Worm (Caenorhabditis elegans) whole organism, L4 larva: ENCODE data around the gene C36B7.3.

ENCODE experiments used
- D1046.2 ChIP-seq: fragments of 200-800 bp; sonication (Bioruptor generic); IDR thresholded peaks from 2 replicates; pipeline ENCODE4 v1.3.6; 2022; ENCODE audit warnings: missing genetic modification characterization, missing compliant biosample characterization
- F26F4.8 ChIP-seq: fragments of 200-800 bp; sonication (Bioruptor generic); conservative IDR thresholded peaks from 2 replicates; pipeline ENCODE4 v1.3.6; 2022; ENCODE audit warnings: missing genetic modification characterization, missing compliant biosample characterization
- F37D6.2 ChIP-seq: sonication (generic microtip); optimal IDR thresholded peaks from 2 replicates; lab custom pipeline; 2016; ENCODE audit warnings: mild to moderate bottlenecking, missing genetic modification characterization, missing compliant biosample characterization
- F44E2.7 ChIP-seq: fragments of 200-800 bp; sonication (Bioruptor generic); IDR thresholded peaks from 2 replicates; pipeline ENCODE4 v2.1.2; 2022; ENCODE audit warnings: missing genetic modification characterization, missing compliant biosample characterization
- F49E8.2 ChIP-seq: sonication (generic microtip); optimal IDR thresholded peaks from 2 replicates; lab custom pipeline; 2016; ENCODE audit warnings: missing compliant biosample characterization, mild to moderate bottlenecking, missing genetic modification characterization, borderline replicate concordance
- R02D3.7 ChIP-seq: fragments of 150-350 bp; sonication (generic microtip); optimal IDR thresholded peaks from 3 replicates; lab custom pipeline; 2014; ENCODE audit warnings: missing biosample characterization, missing genetic modification characterization
- T20F7.1 ChIP-seq: fragments of 200-800 bp; sonication (Bioruptor generic); optimal IDR thresholded peaks from 2 replicates; lab custom pipeline; 2018; ENCODE audit warnings: mild to moderate bottlenecking, missing genetic modification characterization, missing compliant biosample characterization
- Y105C5A.15 ChIP-seq: fragments of 200-800 bp; sonication (Bioruptor generic); IDR thresholded peaks from 2 replicates; pipeline ENCODE4 v1.3.6; 2022; ENCODE audit warnings: missing genetic modification characterization, missing compliant biosample characterization
- Y5F2A.4 ChIP-seq: fragments of 200-800 bp; sonication (Bioruptor generic); optimal IDR thresholded peaks from 2 replicates; lab custom pipeline; 2018; ENCODE audit warnings: mild to moderate bottlenecking, missing genetic modification characterization, missing compliant biosample characterization
- ZK337.2 ChIP-seq: fragments of 200-800 bp; sonication (Bioruptor generic); IDR thresholded peaks from 2 replicates; pipeline ENCODE4 v1.3.6; 2022; ENCODE audit warnings: missing genetic modification reagents, missing genetic modification characterization, missing compliant biosample characterization
- aha-1 ChIP-seq: fragments of 150-350 bp; peaks from one replicate; lab custom pipeline; 2014; ENCODE audit warnings: missing biosample characterization, missing genetic modification characterization
- aly-2 ChIP-seq: sonication (generic microtip); optimal IDR thresholded peaks from 2 replicates; lab custom pipeline; 2018; ENCODE audit warnings: missing biosample characterization, missing genetic modification characterization
- ama-1 ChIP-seq: fragments of 150-350 bp; optimal IDR thresholded peaks from 2 replicates; lab custom pipeline; 2014; ENCODE audit warnings: inconsistent platforms, mixed read lengths
- arid-1 ChIP-seq: fragments of 200-800 bp; sonication (Bioruptor generic); conservative IDR thresholded peaks from 2 replicates; pipeline ENCODE4 v1.3.6; 2022; ENCODE audit warnings: missing genetic modification reagents, missing genetic modification characterization, missing compliant biosample characterization
- attf-4 ChIP-seq: sonication (generic microtip); optimal IDR thresholded peaks from 3 replicates; lab custom pipeline; 2017; ENCODE audit warnings: missing biosample characterization, missing genetic modification characterization
- ceh-28 ChIP-seq: fragments of 150-350 bp; optimal IDR thresholded peaks from 2 replicates; lab custom pipeline; 2014; ENCODE audit warnings: missing biosample characterization, missing genetic modification reagents, missing genetic modification characterization
- ceh-62 ChIP-seq: sonication (generic microtip); optimal IDR thresholded peaks from 2 replicates; lab custom pipeline; 2017; ENCODE audit warnings: missing biosample characterization, missing genetic modification characterization
- ces-1 ChIP-seq: fragments of 150-350 bp; sonication (generic microtip); optimal IDR thresholded peaks from 4 replicates; lab custom pipeline; 2014; ENCODE audit warnings: missing biosample characterization, missing genetic modification reagents, missing genetic modification characterization
- cey-2 ChIP-seq: sonication (generic microtip); optimal IDR thresholded peaks from 3 replicates; lab custom pipeline; 2017; ENCODE audit warnings: missing genetic modification characterization, mild to moderate bottlenecking, missing compliant biosample characterization, antibody characterized with exemption, borderline replicate concordance; ENCODE audit not compliant: insufficient read depth
- daf-16 ChIP-seq, 3 experiments: sonication (generic microtip); optimal IDR thresholded peaks; 2 replicates each; lab custom pipeline; 2016 to 2017; ENCODE audit warnings: missing genetic modification characterization in 3 of 3, missing genetic modification reagents in 3 of 3, mild to moderate bottlenecking in 2 of 3, missing compliant biosample characterization in 2 of 3, missing biosample characterization in 1 of 3, moderate library complexity in 1 of 3
- dmd-8 ChIP-seq: fragments of 200-800 bp; sonication (Bioruptor generic); IDR thresholded peaks from 2 replicates; pipeline ENCODE4 v1.3.6; 2022; ENCODE audit warnings: missing genetic modification characterization, missing compliant biosample characterization
- dmd-9 ChIP-seq: fragments of 200-800 bp; sonication (Bioruptor generic); IDR thresholded peaks from 2 replicates; pipeline ENCODE4 v1.3.6; 2022; ENCODE audit warnings: missing genetic modification reagents, missing genetic modification characterization, missing compliant biosample characterization
- dpl-1 ChIP-seq: fragments of 150-350 bp; optimal IDR thresholded peaks from 2 replicates; lab custom pipeline; 2014; ENCODE audit warnings: missing biosample characterization, missing genetic modification reagents, missing genetic modification characterization
- fkh-10 ChIP-seq: fragments of 150-350 bp; optimal IDR thresholded peaks from 2 replicates; lab custom pipeline; 2014; ENCODE audit warnings: missing biosample characterization, missing genetic modification reagents, missing genetic modification characterization
- gei-8 ChIP-seq: fragments of 200-800 bp; sonication (Bioruptor generic); optimal IDR thresholded peaks from 2 replicates; lab custom pipeline; 2018; ENCODE audit warnings: mild to moderate bottlenecking, missing genetic modification characterization, missing compliant biosample characterization
- hlh-11 ChIP-seq: fragments of 200-800 bp; sonication (Bioruptor generic); optimal IDR thresholded peaks from 2 replicates; lab custom pipeline; 2018; ENCODE audit warnings: mild to moderate bottlenecking, missing genetic modification characterization, missing compliant biosample characterization
- jun-1 ChIP-seq: fragments of 150-350 bp; optimal IDR thresholded peaks from 2 replicates; lab custom pipeline; 2014; ENCODE audit warnings: missing biosample characterization, missing genetic modification reagents, missing genetic modification characterization
- lin-1 ChIP-seq: fragments of 200-800 bp; sonication (Bioruptor generic); IDR thresholded peaks from 2 replicates; pipeline ENCODE4 v1.3.6; 2022; ENCODE audit warnings: missing genetic modification reagents, missing genetic modification characterization, missing compliant biosample characterization
- lin-13 ChIP-seq: fragments of 150-350 bp; optimal IDR thresholded peaks from 2 replicates; lab custom pipeline; 2014; ENCODE audit warnings: missing biosample characterization, missing genetic modification reagents, missing genetic modification characterization
- lin-29 ChIP-seq: fragments of 200-800 bp; sonication (Bioruptor generic); IDR thresholded peaks from 2 replicates; pipeline ENCODE4 v1.3.6; 2022; ENCODE audit warnings: missing genetic modification reagents, missing genetic modification characterization, missing compliant biosample characterization
- lir-3 ChIP-seq: sonication (generic microtip); optimal IDR thresholded peaks from 2 replicates; lab custom pipeline; 2016; ENCODE audit warnings: mild to moderate bottlenecking, missing genetic modification characterization, missing compliant biosample characterization
- lsy-2 ChIP-seq, 2 experiments: fragments of 150-350 bp in 1 of 2; sonication (generic microtip) in 1 of 2; optimal IDR thresholded peaks; 2 replicates each; lab custom pipeline; 2014 to 2017; ENCODE audit warnings: missing biosample characterization in 2 of 2, missing genetic modification characterization in 2 of 2
- madf-5 ChIP-seq, 2 experiments: fragments of 200-800 bp; sonication (Bioruptor generic); IDR thresholded peaks; 2 replicates each; pipeline ENCODE4 v1.3.6; 2022; ENCODE audit warnings: missing compliant biosample characterization in 2 of 2, missing genetic modification characterization in 2 of 2
- madf-9 ChIP-seq: fragments of 200-800 bp; sonication (Bioruptor generic); conservative IDR thresholded peaks from 2 replicates; pipeline ENCODE4 v1.3.6; 2022; ENCODE audit warnings: missing genetic modification reagents, missing genetic modification characterization, missing compliant biosample characterization
- mdl-1 ChIP-seq, 2 experiments: fragments of 150-350 bp in 1 of 2; sonication (generic microtip) in 1 of 2; optimal IDR thresholded peaks; 2 replicates each; lab custom pipeline; 2014 to 2017; ENCODE audit warnings: missing biosample characterization in 2 of 2, missing genetic modification characterization in 2 of 2
- mep-1 ChIP-seq: fragments of 150-350 bp; sonication (generic microtip); optimal IDR thresholded peaks from 3 replicates; lab custom pipeline; 2014; ENCODE audit warnings: missing biosample characterization, missing genetic modification characterization
- mes-2 ChIP-seq: sonication (generic microtip); optimal IDR thresholded peaks from 2 replicates; lab custom pipeline; 2016; ENCODE audit warnings: missing genotype, mild to moderate bottlenecking, missing genetic modification characterization, missing compliant biosample characterization; ENCODE audit not compliant: poor library complexity, severe bottlenecking
- nhr-11 ChIP-seq: fragments of 150-350 bp; optimal IDR thresholded peaks from 2 replicates; lab custom pipeline; 2014; ENCODE audit warnings: missing biosample characterization, missing genetic modification characterization
- nhr-25 ChIP-seq: sonication (generic microtip); optimal IDR thresholded peaks from 2 replicates; lab custom pipeline; 2017; ENCODE audit warnings: missing genetic modification characterization, mild to moderate bottlenecking, missing compliant biosample characterization, antibody characterized with exemption, moderate library complexity, borderline replicate concordance; ENCODE audit not compliant: insufficient read depth
- nhr-28 ChIP-seq: fragments of 150-350 bp; optimal IDR thresholded peaks from 2 replicates; lab custom pipeline; 2014; ENCODE audit warnings: missing biosample characterization, missing genetic modification characterization
- nhr-48 ChIP-seq: sonication (generic microtip); optimal IDR thresholded peaks from 2 replicates; lab custom pipeline; 2016; ENCODE audit warnings: mild to moderate bottlenecking, missing genetic modification characterization, missing compliant biosample characterization
- nhr-6 ChIP-seq: fragments of 150-350 bp; optimal IDR thresholded peaks from 2 replicates; lab custom pipeline; 2014; ENCODE audit warnings: missing biosample characterization, missing genetic modification characterization
- nhr-77 ChIP-seq: fragments of 150-350 bp; optimal IDR thresholded peaks from 2 replicates; lab custom pipeline; 2014; ENCODE audit warnings: missing biosample characterization, missing genetic modification characterization
- pqm-1 ChIP-seq: sonication (generic microtip); optimal IDR thresholded peaks from 2 replicates; lab custom pipeline; 2017; ENCODE audit warnings: missing biosample characterization, missing genetic modification characterization
- skn-1 ChIP-seq: fragments of 150-350 bp; optimal IDR thresholded peaks from 2 replicates; lab custom pipeline; 2014; ENCODE audit warnings: missing biosample characterization, missing genetic modification characterization
- snpc-1.2 ChIP-seq: fragments of 200-800 bp; sonication (Bioruptor generic); IDR thresholded peaks from 2 replicates; pipeline ENCODE4 v1.3.6; 2022; ENCODE audit warnings: missing genetic modification reagents, missing genetic modification characterization, missing compliant biosample characterization
- spr-1 ChIP-seq: sonication (generic microtip); optimal IDR thresholded peaks from 2 replicates; lab custom pipeline; 2016; ENCODE audit warnings: mild to moderate bottlenecking, missing genetic modification characterization, missing compliant biosample characterization
- spr-3 ChIP-seq: fragments of 200-800 bp; sonication (Bioruptor generic); optimal IDR thresholded peaks from 2 replicates; lab custom pipeline; 2018; ENCODE audit warnings: mild to moderate bottlenecking, missing genetic modification characterization, missing compliant biosample characterization
- tra-1 ChIP-seq: fragments of 200-800 bp; sonication (Bioruptor generic); IDR thresholded peaks from 2 replicates; pipeline ENCODE4 v1.3.6; 2022; ENCODE audit warnings: missing genetic modification reagents, missing genetic modification characterization, missing compliant biosample characterization
- zip-11 ChIP-seq: fragments of 200-800 bp; sonication (Bioruptor generic); IDR thresholded peaks from 2 replicates; pipeline ENCODE4 v1.3.6; 2022; ENCODE audit warnings: missing genetic modification characterization, missing compliant biosample characterization
- zip-2 ChIP-seq: fragments of 150-350 bp; optimal IDR thresholded peaks from 2 replicates; lab custom pipeline; 2014; ENCODE audit warnings: missing biosample characterization, missing genetic modification characterization

Gene C36B7.3

ce11 chrX:7068400-7068799, 33.2 kb upstream of the C36B7.3 start, which contains the start of gene pdi-6:
TSS of gene pdi-6 (minus strand) at chrX:7068563.
- no peak for TF ChIP-seq spr-3 (GFP tag; lab: Kevin White, UChicago)
- TF ChIP-seq gei-8 (GFP tag; lab: Kevin White, UChicago), result no peak
- TF ChIP-seq madf-9 (GFP tag; lab: Robert Waterston, UW), result peak; percentile 85
- no peak for TF ChIP-seq ces-1 (GFP tag; lab: Kevin White, UChicago)
- TF ChIP-seq aly-2 (tag; lab: Kevin White, UChicago), result no peak
- 0 out of 2 replicates have a peak, but pooled peaks have one; percentile 70 for TF ChIP-seq D1046.2
- TF ChIP-seq jun-1 (tag; lab: Kevin White, UChicago), result peak; percentile 58
- no peak for TF ChIP-seq F26F4.8
- TF ChIP-seq arid-1, result peak; percentile 37; the same call in 1 of the 2 replicates
- no peak for TF ChIP-seq skn-1
- peak; percentile 99 for TF ChIP-seq aha-1 (tag; lab: Kevin White, UChicago)
- TF ChIP-seq nhr-48 (tag; lab: Kevin White, UChicago), result peak; percentile 78
- TF ChIP-seq lin-29, result peak; percentile 67; the same call in 1 of the 2 replicates
- TF ChIP-seq F49E8.2 (tag; lab: Kevin White, UChicago), result no peak
- TF ChIP-seq ceh-28 (tag; lab: Kevin White, UChicago), result no peak
- TF ChIP-seq attf-4, result no peak
- peak; percentile 95 for TF ChIP-seq nhr-28
- peak; percentile 80 for TF ChIP-seq nhr-6 (tag; lab: Kevin White, UChicago)
- peak; percentile 96 for TF ChIP-seq dmd-9
- no peak for TF ChIP-seq Y105C5A.15 (GFP tag; lab: Robert Waterston, UW)
- TF ChIP-seq spr-1 (tag; lab: Kevin White, UChicago), result peak; percentile 58
- peak; percentile 94 for TF ChIP-seq lin-13
- TF ChIP-seq mdl-1 (tag; optimal IDR thresholded peaks at IDR 0.05; lab: Kevin White, UChicago), result peak; percentile 51 to 82
- TF ChIP-seq madf-5 (GFP tag; IDR thresholded peaks at IDR 0.05; lab: Robert Waterston, UW), result no peak
- peak; percentile 66 for TF ChIP-seq F37D6.2
- TF ChIP-seq zip-11 (GFP tag; lab: Robert Waterston, UW), result no peak
- TF ChIP-seq mep-1 (tag; lab: Kevin White, UChicago), result peak; percentile 95
- TF ChIP-seq lir-3 (tag; lab: Kevin White, UChicago), result no peak
- peak; percentile 53 for TF ChIP-seq pqm-1 (tag; lab: Kevin White, UChicago)
- no peak for TF ChIP-seq dmd-8 (GFP tag; lab: Robert Waterston, UW)
- TF ChIP-seq Y5F2A.4 (GFP tag; lab: Kevin White, UChicago), result no peak
- peak; percentile 82 for TF ChIP-seq dpl-1 (GFP tag; lab: Kevin White, UChicago)
- no peak for TF ChIP-seq F44E2.7
- no peak for TF ChIP-seq ama-1
- no peak for TF ChIP-seq snpc-1.2
- 0 out of 2 replicates have a peak, but pooled peaks have one; percentile 59 for TF ChIP-seq ZK337.2 (GFP tag; lab: Robert Waterston, UW)
- peak; percentile 85 for TF ChIP-seq nhr-11
- peak; percentile 73 for TF ChIP-seq nhr-25
- TF ChIP-seq tra-1 (GFP tag; lab: Robert Waterston, UW), result peak; percentile 81
- TF ChIP-seq fkh-10 (GFP tag; lab: Kevin White, UChicago), result peak; percentile 60
- peak; percentile 46; the same call in 1 of the 2 replicates for TF ChIP-seq lin-1 (GFP tag; lab: Robert Waterston, UW)
- peak; percentile 81 to 93 for TF ChIP-seq lsy-2 (tag; optimal IDR thresholded peaks at IDR 0.05; lab: Kevin White, UChicago)
- TF ChIP-seq cey-2 (tag; lab: Kevin White, UChicago), result no peak
- peak; percentile 94 for TF ChIP-seq hlh-11 (tag; lab: Kevin White, UChicago)
- peak; percentile 50 for TF ChIP-seq zip-2 (tag; lab: Kevin White, UChicago)
- peak in 1 of 2 experiments; percentile 5 for TF ChIP-seq daf-16 (GFP tag; optimal IDR thresholded peaks at IDR 0.05; lab: Kevin White, UChicago)
- TF ChIP-seq daf-16 (tag; optimal IDR thresholded peaks at IDR 0.05; lab: Kevin White, UChicago), result peak; percentile 54
- no peak for TF ChIP-seq R02D3.7 (tag; lab: Kevin White, UChicago)
- TF ChIP-seq ceh-62 (tag; lab: Kevin White, UChicago), result no peak
- peak; percentile 96 for TF ChIP-seq mes-2 (tag; lab: Kevin White, UChicago)
- TF ChIP-seq T20F7.1 (GFP tag; lab: Kevin White, UChicago), result peak; percentile 84
- peak; percentile 75 for TF ChIP-seq nhr-77 (tag; lab: Kevin White, UChicago)
